Fruit fly (Drosophila melanogaster) whole organism, embryonic: ENCODE data around the gene CAH4.

ENCODE experiments used
- Ada2b ChIP-seq: fragments of 200-800 bp; sonication (Bioruptor generic); IDR thresholded peaks from 2 replicates; pipeline ENCODE4 v1.3.6; 2022; ENCODE audit warnings: missing biosample characterization, missing genetic modification characterization
- CG10274 ChIP-seq: fragments of 200-800 bp; sonication (Bioruptor generic); optimal IDR thresholded peaks from 3 replicates; lab custom pipeline; 2017; ENCODE audit warnings: missing biosample characterization, mild to moderate bottlenecking, missing genetic modification characterization
- CG10979 ChIP-seq: fragments of 200-800 bp; sonication (Bioruptor generic); optimal IDR thresholded peaks from 2 replicates; lab custom pipeline; 2018; ENCODE audit warnings: missing biosample characterization, mild to moderate bottlenecking, missing genetic modification characterization, moderate library complexity
- CG11504 ChIP-seq: fragments of 200-800 bp; sonication (Bioruptor generic); optimal IDR thresholded peaks from 3 replicates; lab custom pipeline; 2019; ENCODE audit warnings: missing biosample characterization, mild to moderate bottlenecking, missing genetic modification characterization, moderate library complexity
- CG12299 ChIP-seq: fragments of 200-800 bp; sonication (Bioruptor generic); optimal IDR thresholded peaks from 2 replicates; lab custom pipeline; 2018; ENCODE audit warnings: missing biosample characterization, mild to moderate bottlenecking, missing genetic modification characterization
- CG13123 ChIP-seq: fragments of 200-800 bp; sonication (Bioruptor generic); optimal IDR thresholded peaks from 2 replicates; lab custom pipeline; 2016; ENCODE audit warnings: missing biosample characterization, missing genetic modification characterization
- CG13424 ChIP-seq: fragments of 200-800 bp; sonication (Bioruptor generic); optimal IDR thresholded peaks from 2 replicates; lab custom pipeline; 2019; ENCODE audit warnings: missing biosample characterization, mild to moderate bottlenecking, missing genetic modification characterization, moderate library complexity
- CG13624 ChIP-seq: fragments of 200-800 bp; sonication (Bioruptor generic); optimal IDR thresholded peaks from 2 replicates; lab custom pipeline; 2016; ENCODE audit warnings: missing biosample characterization, missing genetic modification characterization
- CG17361 ChIP-seq: fragments of 200-800 bp; sonication (Bioruptor generic); IDR thresholded peaks from 3 replicates; pipeline ENCODE4 v1.3.6; 2022; ENCODE audit warnings: missing biosample characterization, missing genetic modification characterization
- CG18599 ChIP-seq: fragments of 200-800 bp; sonication (Bioruptor generic); optimal IDR thresholded peaks from 3 replicates; lab custom pipeline; 2017; ENCODE audit warnings: missing biosample characterization, missing genetic modification characterization, mild to moderate bottlenecking, moderate library complexity, missing genetic modification reagents
- CG2712 ChIP-seq: fragments of 200-800 bp; optimal IDR thresholded peaks from 3 replicates; lab custom pipeline; 2019; ENCODE audit warnings: missing biosample characterization, mild to moderate bottlenecking, missing genetic modification characterization, moderate library complexity
- CG3163 ChIP-seq: fragments of 200-800 bp; sonication (Bioruptor generic); optimal IDR thresholded peaks from 3 replicates; lab custom pipeline; 2016; ENCODE audit warnings: missing biosample characterization, missing genetic modification characterization
- CG3726 ChIP-seq: fragments of 200-800 bp; sonication (Bioruptor generic); IDR thresholded peaks from 3 replicates; pipeline ENCODE4, ENCODE4 v1.3.6; 2022; ENCODE audit warnings: missing biosample characterization, missing genetic modification characterization
- CG6689 ChIP-seq: fragments of 200-800 bp; sonication (Bioruptor generic); IDR thresholded peaks from 2 replicates; pipeline ENCODE4 v1.3.6; 2022; ENCODE audit warnings: missing biosample characterization, missing genetic modification characterization
- CG7786 ChIP-seq: fragments of 200-800 bp; sonication (Bioruptor generic); optimal IDR thresholded peaks from 2 replicates; lab custom pipeline; 2016; ENCODE audit warnings: missing biosample characterization, missing genetic modification characterization
- CG8765 ChIP-seq: fragments of 200-800 bp; sonication (Bioruptor generic); IDR thresholded peaks from 2 replicates; pipeline ENCODE4 v1.3.6; 2022; ENCODE audit warnings: missing biosample characterization, missing genetic modification characterization
- CG8944 ChIP-seq: fragments of 200-800 bp; sonication (Bioruptor generic); optimal IDR thresholded peaks from 3 replicates; lab custom pipeline; 2016; ENCODE audit warnings: missing biosample characterization, missing genetic modification characterization
- Chrac-16 ChIP-seq: fragments of 200-800 bp; sonication (Bioruptor generic); optimal IDR thresholded peaks from 3 replicates; lab custom pipeline; 2016; ENCODE audit warnings: missing biosample characterization, missing genetic modification characterization
- CoRest ChIP-seq: fragments of 200-800 bp; sonication (Bioruptor generic); optimal IDR thresholded peaks from 3 replicates; lab custom pipeline; 2018; ENCODE audit warnings: missing biosample characterization, mild to moderate bottlenecking, missing genetic modification characterization, moderate library complexity
- GATAe ChIP-seq: fragments of 200-800 bp; sonication (Bioruptor generic); conservative IDR thresholded peaks from 2 replicates; pipeline ENCODE4 v1.3.6; 2022; ENCODE audit warnings: missing biosample characterization, missing genetic modification characterization
- H15 ChIP-seq: fragments of 200-800 bp; sonication (Bioruptor generic); IDR thresholded peaks from 3 replicates; pipeline ENCODE4 v1.3.6; 2022; ENCODE audit warnings: missing biosample characterization, missing genetic modification characterization
- MBD-R2 ChIP-seq: fragments of 200-800 bp; sonication (Bioruptor generic); IDR thresholded peaks from 2 replicates; pipeline ENCODE4 v1.3.6; 2022; ENCODE audit warnings: missing biosample characterization, missing genetic modification characterization
- Mad ChIP-seq: fragments of 200-800 bp; sonication (Bioruptor generic); optimal IDR thresholded peaks from 2 replicates; lab custom pipeline; 2016; ENCODE audit warnings: missing biosample characterization, missing genetic modification characterization
- Nf-YB ChIP-seq: fragments of 200-800 bp; sonication (Bioruptor generic); optimal IDR thresholded peaks from 3 replicates; lab custom pipeline; 2019; ENCODE audit warnings: missing biosample characterization, mild to moderate bottlenecking, missing genetic modification characterization, moderate library complexity
- Scr ChIP-seq: fragments of 200-800 bp; sonication (Bioruptor generic); IDR thresholded peaks from 2 replicates; pipeline ENCODE4 v1.3.6; 2022; ENCODE audit warnings: missing biosample characterization, missing genetic modification characterization; ENCODE audit not compliant: partially characterized antibody
- Taf1 ChIP-seq: fragments of 200-800 bp; sonication (Bioruptor generic); IDR thresholded peaks from 2 replicates; pipeline ENCODE4 v1.3.6; 2022; ENCODE audit warnings: missing biosample characterization, missing genetic modification characterization
- chm ChIP-seq: fragments of 200-800 bp; sonication (Bioruptor generic); IDR thresholded peaks from 2 replicates; pipeline ENCODE4 v1.3.6; 2022; ENCODE audit warnings: missing biosample characterization, missing genetic modification characterization
- croc ChIP-seq: fragments of 200-800 bp; sonication (Bioruptor generic); conservative IDR thresholded peaks from 3 replicates; pipeline ENCODE4 v1.3.6; 2022; ENCODE audit warnings: missing biosample characterization, missing genetic modification characterization
- dmrt11E ChIP-seq: fragments of 200-800 bp; sonication (Bioruptor generic); optimal IDR thresholded peaks from 3 replicates; lab custom pipeline; 2018; ENCODE audit warnings: missing biosample characterization, mild to moderate bottlenecking, missing genetic modification characterization, moderate library complexity
- esg ChIP-seq: fragments of 200-800 bp; sonication (Bioruptor generic); conservative IDR thresholded peaks from 2 replicates; pipeline ENCODE4 v1.3.6; 2022; ENCODE audit warnings: missing biosample characterization, missing genetic modification characterization
- eyg ChIP-seq: fragments of 200-800 bp; sonication (Bioruptor generic); optimal IDR thresholded peaks from 3 replicates; lab custom pipeline; 2016; ENCODE audit warnings: missing biosample characterization, missing genetic modification characterization
- fd96Cb ChIP-seq: fragments of 200-800 bp; sonication (Bioruptor generic); optimal IDR thresholded peaks from 2 replicates; lab custom pipeline; 2018; ENCODE audit warnings: missing biosample characterization, mild to moderate bottlenecking, missing genetic modification characterization, moderate library complexity
- fru ChIP-seq: fragments of >200 bp; optimal IDR thresholded peaks from 2 replicates; lab custom pipeline; 2017
- ham ChIP-seq: fragments of 200-800 bp; sonication (Bioruptor generic); IDR thresholded peaks from 2 replicates; pipeline ENCODE4 v1.3.6; 2022; ENCODE audit warnings: missing biosample characterization, missing genetic modification characterization
- ind ChIP-seq: fragments of 200-800 bp; sonication (Bioruptor generic); optimal IDR thresholded peaks from 3 replicates; lab custom pipeline; 2016; ENCODE audit warnings: missing biosample characterization, missing genetic modification characterization
- inv ChIP-seq: fragments of 200-800 bp; sonication (Bioruptor generic); IDR thresholded peaks from 2 replicates; pipeline ENCODE4 v1.3.6; 2022; ENCODE audit warnings: missing biosample characterization, missing genetic modification characterization; ENCODE audit not compliant: partially characterized antibody
- ken ChIP-seq: fragments of 200-800 bp; sonication (Bioruptor generic); IDR thresholded peaks from 3 replicates; pipeline ENCODE4 v1.3.6; 2022; ENCODE audit warnings: missing biosample characterization, missing genetic modification characterization
- lab ChIP-seq: fragments of 200-800 bp; sonication (Bioruptor generic); optimal IDR thresholded peaks from 3 replicates; lab custom pipeline; 2017; ENCODE audit warnings: missing biosample characterization, missing genetic modification characterization, mild to moderate bottlenecking, moderate library complexity, missing genetic modification reagents
- lov ChIP-seq, 2 experiments: fragments of 200-800 bp in 1 of 2; fragments of >200 bp in 1 of 2; sonication (Bioruptor generic) in 1 of 2; IDR thresholded peaks in 1 of 2; optimal IDR thresholded peaks in 1 of 2; 2 replicates in 1 of 2; 3 replicates in 1 of 2; pipeline versions ENCODE4 v1.3.6 to Lab custom; 2017 to 2022; ENCODE audit warnings: missing biosample characterization in 1 of 2, missing genetic modification characterization in 1 of 2
- maf-S ChIP-seq: fragments of 200-800 bp; sonication (Bioruptor generic); optimal IDR thresholded peaks from 2 replicates; lab custom pipeline; 2016; ENCODE audit warnings: missing biosample characterization, missing genetic modification characterization
- p53 ChIP-seq: fragments of 200-800 bp; sonication (Bioruptor generic); optimal IDR thresholded peaks from 2 replicates; lab custom pipeline; 2016; ENCODE audit warnings: missing biosample characterization, missing genetic modification characterization
- pnt ChIP-seq: fragments of 200-800 bp; sonication (Bioruptor generic); optimal IDR thresholded peaks from 3 replicates; lab custom pipeline; 2016; ENCODE audit warnings: missing biosample characterization, missing genetic modification characterization
- pros ChIP-seq: fragments of 200-800 bp; sonication (Bioruptor generic); optimal IDR thresholded peaks from 3 replicates; lab custom pipeline; 2019; ENCODE audit warnings: missing biosample characterization, mild to moderate bottlenecking, missing genetic modification characterization, moderate library complexity
- pzg ChIP-seq: fragments of 200-800 bp; sonication (Bioruptor generic); optimal IDR thresholded peaks from 3 replicates; lab custom pipeline; 2018; ENCODE audit warnings: missing biosample characterization, mild to moderate bottlenecking, missing genetic modification characterization, moderate library complexity
- tup ChIP-seq: fragments of 200-800 bp; sonication (Bioruptor generic); optimal IDR thresholded peaks from 2 replicates; lab custom pipeline; 2016; ENCODE audit warnings: missing biosample characterization, mild to moderate bottlenecking, missing genetic modification characterization, moderate library complexity
- unpg ChIP-seq: fragments of 200-800 bp; sonication (Bioruptor generic); optimal IDR thresholded peaks from 3 replicates; lab custom pipeline; 2018; ENCODE audit warnings: missing biosample characterization, mild to moderate bottlenecking, missing genetic modification characterization, moderate library complexity
- yki ChIP-seq: fragments of >200 bp; optimal IDR thresholded peaks from 3 replicates; lab custom pipeline; 2018
- zen ChIP-seq: fragments of 200-800 bp; sonication (Bioruptor generic); optimal IDR thresholded peaks from 3 replicates; lab custom pipeline; 2018; ENCODE audit warnings: missing biosample characterization, mild to moderate bottlenecking, missing genetic modification characterization, moderate library complexity
- zen2 ChIP-seq: fragments of 200-800 bp; sonication (Bioruptor generic); IDR thresholded peaks from 3 replicates; pipeline ENCODE4 v1.3.6; 2022; ENCODE audit warnings: missing biosample characterization, missing genetic modification characterization; ENCODE audit not compliant: partially characterized antibody

Gene CAH4

dm6 chr3R:24866976-24867375 is 9.6 kb upstream of the CAH4 start (continued):
- TF ChIP-seq Mad (no peak), fru (lab: Kevin White, UChicago) (no peak), CG12299 (tag; lab: Kevin White, UChicago) (no peak), pros (GFP tag; lab: Kevin White, UChicago) (peak; percentile 65), CG13424 (no peak), zen (tag; lab: Kevin White, UChicago) (peak; percentile 20), pzg (GFP tag; lab: Kevin White, UChicago) (no peak), CG13123 (GFP tag; lab: Kevin White, UChicago) (no peak), tup (GFP tag; lab: Kevin White, UChicago) (no peak), Ada2b (GFP tag; lab: Robert Waterston, UW) (no peak), ind (GFP tag; lab: Kevin White, UChicago) (no peak), CG8765 (GFP tag; lab: Robert Waterston, UW) (no peak), CG17361 (GFP tag; lab: Robert Waterston, UW) (no peak), CG3163 (no peak), H15 (GFP tag; lab: Robert Waterston, UW) (0 out of 3 replicates have a peak, but pooled peaks have one; percentile 11), CG8944 (GFP tag; lab: Kevin White, UChicago) (no peak), eyg (GFP tag; lab: Kevin White, UChicago) (no peak), p53 (GFP tag; lab: Kevin White, UChicago) (no peak)

DNA sequence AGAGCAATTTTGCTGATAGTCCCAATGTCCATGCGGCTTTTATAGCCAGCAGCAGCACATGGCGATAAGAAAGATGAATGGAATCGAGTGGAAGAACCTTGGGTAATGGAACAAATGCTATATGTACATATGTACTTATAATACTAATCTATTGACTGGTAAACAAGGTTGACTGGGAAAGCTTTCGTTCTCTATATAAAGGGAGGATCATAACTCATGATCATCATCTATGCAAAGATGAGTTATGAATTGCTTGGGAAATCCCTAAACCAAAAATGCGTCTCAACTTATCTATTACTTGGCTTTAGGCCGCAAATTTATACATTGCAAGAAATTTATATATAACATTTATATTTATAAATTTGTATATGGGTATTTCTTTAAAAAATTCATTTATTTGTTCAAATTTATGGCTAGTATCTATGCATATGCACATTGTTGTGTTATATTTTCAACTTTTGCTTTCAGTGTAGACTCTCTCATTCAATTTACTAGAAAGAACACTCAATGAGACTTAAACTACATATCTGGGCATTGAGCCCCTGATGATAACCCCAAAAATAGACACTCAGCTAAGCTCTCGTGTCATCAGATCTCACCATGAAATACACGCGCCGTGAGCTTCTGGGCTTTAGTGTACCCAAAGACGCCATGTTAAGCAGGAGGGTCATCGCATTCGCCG is 7.5 kb upstream of the CAH4 start, which contains the start of the genes Srg1 and Elal:
Srg1 (minus strand) TSS at position 14 of the 682 bp plus-strand sequence.
Elal (plus strand) TSS at position 632 of the 682 bp plus-strand sequence.
- TF ChIP-seq maf-S (GFP tag; lab: Kevin White, UChicago) (no peak), lov (optimal IDR thresholded peaks at IDR 0.05; lab: Kevin White, UChicago) (no peak), lov (GFP tag; IDR thresholded peaks at IDR 0.05; lab: Robert Waterston, UW) (no peak), Nf-YB (GFP tag; lab: Kevin White, UChicago) (no peak), MBD-R2 (GFP tag; lab: Robert Waterston, UW) (no peak; the same call in 1 of the 2 replicates), yki (lab: Kevin White, UChicago) (no peak), CG11504 (tag; lab: Kevin White, UChicago) (no peak), croc (GFP tag; lab: Robert Waterston, UW) (no peak), CG18599 (GFP tag; lab: Kevin White, UChicago) (peak; percentile 61), fd96Cb (tag; lab: Kevin White, UChicago) (no peak), zen2 (GFP tag; lab: Robert Waterston, UW) (no peak), CG12299 (tag; lab: Kevin White, UChicago) (no peak), eyg (GFP tag; lab: Kevin White, UChicago) (no peak), Taf1 (GFP tag; lab: Robert Waterston, UW) (0 out of 2 replicates have a peak, but pooled peaks have one; percentile 21), CG10274 (GFP tag; lab: Kevin White, UChicago) (no peak), CG3726 (GFP tag; lab: Robert Waterston, UW) (no peak), GATAe (GFP tag; lab: Robert Waterston, UW) (no peak), chm (GFP tag; lab: Robert Waterston, UW) (no peak), CG2712 (tag; lab: Kevin White, UChicago) (peak; percentile 40), Chrac-16 (GFP tag; lab: Kevin White, UChicago) (peak; percentile 4), esg (GFP tag; lab: Robert Waterston, UW) (0 out of 2 replicates have a peak, but pooled peaks have one; percentile 4), CG10979 (tag; lab: Kevin White, UChicago) (peak; percentile 5), CG6689 (GFP tag; lab: Robert Waterston, UW) (no peak), Scr (GFP tag; lab: Robert Waterston, UW) (no peak), unpg (peak; percentile 40), dmrt11E (tag; lab: Kevin White, UChicago) (peak; percentile 7), CG7786 (GFP tag; lab: Kevin White, UChicago) (no peak), ham (no peak), CoRest (tag; lab: Kevin White, UChicago) (peak; percentile 41), lab (GFP tag; lab: Kevin White, UChicago) (no peak), CG13624 (GFP tag; lab: Kevin White, UChicago) (no peak), ken (no peak), inv (no peak), pnt (GFP tag; lab: Kevin White, UChicago) (no peak)
